Worm (Caenorhabditis elegans) whole organism, late embryonic: ENCODE data around the gene ace-3.

ENCODE experiments used
- C08G9.2 ChIP-seq: sonication (generic microtip); optimal IDR thresholded peaks from 2 replicates; lab custom pipeline; 2016; ENCODE audit warnings: mild to moderate bottlenecking, missing genetic modification characterization, moderate library complexity, missing compliant biosample characterization
- C38D4.7 ChIP-seq: fragments of 200-800 bp; sonication (Bioruptor generic); optimal IDR thresholded peaks from 2 replicates; lab custom pipeline; 2018; ENCODE audit warnings: mild to moderate bottlenecking, missing genetic modification characterization, moderate library complexity, missing compliant biosample characterization
- K02D7.2 ChIP-seq: sonication (generic microtip); optimal IDR thresholded peaks from 2 replicates; lab custom pipeline; 2017; ENCODE audit warnings: mild to moderate bottlenecking, missing genetic modification characterization, missing compliant biosample characterization
- Y22D7AL.16 ChIP-seq: sonication (generic microtip); optimal IDR thresholded peaks from 2 replicates; lab custom pipeline; 2016; ENCODE audit warnings: missing genetic modification characterization, missing compliant biosample characterization
- ahr-1 ChIP-seq: sonication (generic microtip); optimal IDR thresholded peaks from 2 replicates; lab custom pipeline; 2016; ENCODE audit warnings: missing genetic modification characterization, missing compliant biosample characterization
- ceh-14 ChIP-seq: sonication (generic microtip); optimal IDR thresholded peaks from 2 replicates; lab custom pipeline; 2016; ENCODE audit warnings: missing genotype, missing genetic modification characterization, missing compliant biosample characterization
- ceh-18 ChIP-seq: sonication (generic microtip); optimal IDR thresholded peaks from 2 replicates; lab custom pipeline; 2016; ENCODE audit warnings: missing genetic modification characterization, missing compliant biosample characterization
- ceh-2 ChIP-seq: sonication (generic microtip); optimal IDR thresholded peaks from 2 replicates; lab custom pipeline; 2016; ENCODE audit warnings: missing genotype, missing genetic modification characterization, missing compliant biosample characterization
- ceh-22 ChIP-seq: sonication (generic microtip); optimal IDR thresholded peaks from 2 replicates; lab custom pipeline; 2017; ENCODE audit warnings: missing biosample characterization, missing genetic modification characterization
- ceh-24 ChIP-seq: sonication (generic microtip); optimal IDR thresholded peaks from 2 replicates; lab custom pipeline; 2016; ENCODE audit warnings: mild to moderate bottlenecking, missing genetic modification characterization, missing compliant biosample characterization
- ceh-31 ChIP-seq: sonication (generic microtip); optimal IDR thresholded peaks from 2 replicates; lab custom pipeline; 2016; ENCODE audit warnings: missing genetic modification characterization, missing compliant biosample characterization
- ceh-34 ChIP-seq: sonication (generic microtip); optimal IDR thresholded peaks from 2 replicates; lab custom pipeline; 2016; ENCODE audit warnings: mild to moderate bottlenecking, missing genetic modification characterization, missing compliant biosample characterization
- che-1 ChIP-seq: sonication (generic microtip); optimal IDR thresholded peaks from 2 replicates; lab custom pipeline; 2016; ENCODE audit warnings: mild to moderate bottlenecking, missing genetic modification characterization, missing compliant biosample characterization
- dmd-4 ChIP-seq: sonication (generic microtip); optimal IDR thresholded peaks from 2 replicates; lab custom pipeline; 2016; ENCODE audit warnings: borderline replicate concordance, missing genetic modification characterization, missing compliant biosample characterization
- dve-1 ChIP-seq: sonication (generic microtip); optimal IDR thresholded peaks from 2 replicates; lab custom pipeline; 2017; ENCODE audit warnings: antibody characterized with exemption, mild to moderate bottlenecking, missing genetic modification characterization, missing compliant biosample characterization
- fkh-6 ChIP-seq: sonication (generic microtip); optimal IDR thresholded peaks from 2 replicates; lab custom pipeline; 2016; ENCODE audit warnings: missing genetic modification characterization, missing compliant biosample characterization
- hlh-13 ChIP-seq: fragments of 200-800 bp; sonication (Bioruptor generic); optimal IDR thresholded peaks from 2 replicates; lab custom pipeline; 2018; ENCODE audit warnings: mild to moderate bottlenecking, missing genetic modification characterization, missing compliant biosample characterization
- hlh-15 ChIP-seq: sonication (generic microtip); optimal IDR thresholded peaks from 2 replicates; lab custom pipeline; 2016; ENCODE audit warnings: missing genetic modification characterization, missing compliant biosample characterization
- hlh-8 ChIP-seq: sonication (generic microtip); optimal IDR thresholded peaks from 2 replicates; lab custom pipeline; 2016; ENCODE audit warnings: missing genotype, missing genetic modification characterization, missing compliant biosample characterization
- madf-2 ChIP-seq: sonication (generic microtip); optimal IDR thresholded peaks from 2 replicates; lab custom pipeline; 2017; ENCODE audit warnings: missing genetic modification characterization, missing compliant biosample characterization
- nfya-1 ChIP-seq: sonication (generic microtip); optimal IDR thresholded peaks from 2 replicates; lab custom pipeline; 2017; ENCODE audit warnings: missing genetic modification characterization, mild to moderate bottlenecking, missing compliant biosample characterization, antibody characterized with exemption, moderate library complexity
- odd-2 ChIP-seq: sonication (generic microtip); optimal IDR thresholded peaks from 2 replicates; lab custom pipeline; 2017; ENCODE audit warnings: antibody characterized with exemption, mild to moderate bottlenecking, missing genetic modification characterization, missing compliant biosample characterization
- pat-9 ChIP-seq: fragments of 200-800 bp; sonication (Bioruptor generic); optimal IDR thresholded peaks from 2 replicates; lab custom pipeline; 2018; ENCODE audit warnings: mild to moderate bottlenecking, missing genetic modification characterization, moderate library complexity, missing compliant biosample characterization
- rnt-1 ChIP-seq: sonication (generic microtip); optimal IDR thresholded peaks from 2 replicates; lab custom pipeline; 2016; ENCODE audit warnings: missing genetic modification characterization, missing compliant biosample characterization
- tbx-2 ChIP-seq: sonication (generic microtip); optimal IDR thresholded peaks from 2 replicates; lab custom pipeline; 2016; ENCODE audit warnings: missing genetic modification characterization, missing compliant biosample characterization
- tbx-7 ChIP-seq: sonication (generic microtip); optimal IDR thresholded peaks from 2 replicates; lab custom pipeline; 2016; ENCODE audit warnings: missing genotype, missing genetic modification characterization, missing compliant biosample characterization
- unc-42 ChIP-seq: sonication (generic microtip); optimal IDR thresholded peaks from 2 replicates; lab custom pipeline; 2016; ENCODE audit warnings: missing genotype, missing genetic modification characterization, missing compliant biosample characterization
- unc-55 ChIP-seq: sonication (generic microtip); optimal IDR thresholded peaks from 2 replicates; lab custom pipeline; 2017; ENCODE audit warnings: missing biosample characterization, missing genetic modification reagents, missing genetic modification characterization
- unc-86 ChIP-seq: sonication (generic microtip); optimal IDR thresholded peaks from 2 replicates; lab custom pipeline; 2016; ENCODE audit warnings: missing genetic modification characterization, missing compliant biosample characterization
- ztf-16 ChIP-seq: sonication (generic microtip); optimal IDR thresholded peaks from 2 replicates; lab custom pipeline; 2017; ENCODE audit warnings: missing genetic modification characterization, missing compliant biosample characterization

Gene ace-3

ce11 chrII:14178233-14178969 lies 27.0 kb upstream of the ace-3 start, which contains the start of gene efhd-1:
Gene efhd-1, plus strand, starts transcription at chrII:14178814.
- TF ChIP-seq unc-55 (GFP tag; lab: Kevin White, UChicago) (peak; percentile 72), ahr-1 (tag; lab: Kevin White, UChicago) (no peak), ceh-18 (tag; lab: Kevin White, UChicago) (peak; percentile 7)

- TF ChIP-seq ceh-31 (tag; lab: Kevin White, UChicago) (peak; percentile 32), ztf-16 (tag; lab: Kevin White, UChicago) (no peak)
Observed at ce11 chrII:14186937-14187336, 18.5 kb upstream of the ace-3 start.

DNA sequence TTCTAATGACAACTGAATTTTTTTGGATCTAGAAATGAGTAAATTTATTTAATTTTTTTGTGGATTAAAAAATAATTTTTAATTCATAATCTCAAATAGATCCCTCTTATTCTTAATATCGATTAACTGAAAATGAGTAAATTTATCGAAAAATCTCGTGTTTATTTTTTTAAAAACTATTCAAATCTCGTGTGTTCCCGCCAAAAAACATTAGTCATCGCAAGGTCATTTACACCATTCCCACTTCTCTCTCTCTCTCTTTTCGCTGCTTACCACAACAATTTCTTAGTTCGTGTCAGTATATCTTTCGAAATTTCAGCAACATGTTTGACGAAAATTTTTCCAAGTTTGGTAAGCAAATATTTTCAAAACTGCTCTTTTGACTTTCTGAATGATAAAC lies 18.0 kb upstream of the ace-3 start:
- TF ChIP-seq fkh-6 (tag; lab: Kevin White, UChicago): no peak
- no peak for TF ChIP-seq C08G9.2 (tag; lab: Kevin White, UChicago)
- TF ChIP-seq dmd-4 (tag; lab: Kevin White, UChicago): no peak

DNA sequence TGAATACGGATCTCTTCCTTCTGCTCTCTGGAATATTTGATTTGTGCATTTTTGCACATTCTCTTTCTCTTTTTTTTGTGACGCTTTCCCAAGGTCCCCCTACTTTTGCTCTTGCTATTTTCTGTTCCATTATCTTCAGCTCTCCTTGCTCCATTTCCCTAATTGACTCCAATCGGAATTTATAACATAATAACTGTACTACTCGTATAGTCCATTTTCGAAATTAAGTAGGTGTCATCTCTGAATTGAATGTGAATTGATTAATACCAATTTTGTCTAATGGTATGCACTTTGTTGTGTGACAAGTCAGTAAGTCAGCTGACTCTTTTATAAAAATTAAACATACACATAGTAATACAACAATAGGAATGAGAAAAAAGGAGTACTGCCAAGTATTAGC lies 9.5 kb upstream of the ace-3 start:
- no peak for TF ChIP-seq hlh-15 (tag; lab: Kevin White, UChicago)
- TF ChIP-seq tbx-2 (tag; lab: Kevin White, UChicago): no peak
- TF ChIP-seq C38D4.7 (GFP tag; lab: Kevin White, UChicago): no peak
- peak; percentile 8 for TF ChIP-seq unc-42 (tag; lab: Kevin White, UChicago)
- peak; percentile 17 for TF ChIP-seq ceh-31 (tag; lab: Kevin White, UChicago)

DNA sequence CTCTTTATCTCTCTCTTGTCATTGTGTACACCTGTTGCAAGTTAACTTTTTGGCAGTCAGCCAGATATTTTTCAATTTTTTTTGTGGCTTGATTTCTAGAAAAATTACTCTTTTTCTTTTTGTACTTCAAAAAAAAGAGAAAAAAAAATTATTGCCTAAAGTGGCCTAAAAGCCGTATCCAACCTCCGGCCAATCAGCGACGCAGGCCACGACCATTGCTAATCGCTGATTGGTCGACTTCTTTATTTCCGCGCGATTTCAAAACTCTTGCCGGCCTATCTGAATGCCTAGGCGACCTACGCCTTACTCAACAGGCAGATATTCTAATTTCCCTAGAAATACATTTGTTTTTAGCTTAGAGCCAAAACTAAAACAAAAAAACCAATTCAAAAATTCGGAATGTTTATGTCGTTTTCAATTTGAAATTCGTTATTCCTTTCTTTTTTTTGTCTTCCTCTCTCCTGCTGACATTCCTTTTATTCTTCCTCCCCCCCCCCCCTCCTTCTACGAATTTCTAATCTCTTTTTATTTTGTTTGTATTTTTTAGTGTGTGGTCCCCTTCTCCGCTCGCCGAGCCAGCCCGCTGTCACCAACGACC lies 7.8 kb upstream of the ace-3 start, which contains the start of gene ace-4:
Gene ace-4 (plus strand): TSS at position 548 of the 598 bp plus-strand sequence.
- no peak for TF ChIP-seq pat-9
- peak; percentile 77 for TF ChIP-seq nfya-1 (tag; lab: Kevin White, UChicago)
- TF ChIP-seq, all 69 proteins: peak for 1

ce11 chrII:14206211-14206610 lies 776 bp downstream of the ace-3 start:
- TF ChIP-seq hlh-13 (no peak), dmd-4 (tag; lab: Kevin White, UChicago) (no peak), C08G9.2 (tag; lab: Kevin White, UChicago) (no peak), dve-1 (tag; lab: Kevin White, UChicago) (peak; percentile 82), K02D7.2 (tag; lab: Kevin White, UChicago) (no peak), ceh-22 (tag; lab: Kevin White, UChicago) (no peak), fkh-6 (tag; lab: Kevin White, UChicago) (no peak)

DNA sequence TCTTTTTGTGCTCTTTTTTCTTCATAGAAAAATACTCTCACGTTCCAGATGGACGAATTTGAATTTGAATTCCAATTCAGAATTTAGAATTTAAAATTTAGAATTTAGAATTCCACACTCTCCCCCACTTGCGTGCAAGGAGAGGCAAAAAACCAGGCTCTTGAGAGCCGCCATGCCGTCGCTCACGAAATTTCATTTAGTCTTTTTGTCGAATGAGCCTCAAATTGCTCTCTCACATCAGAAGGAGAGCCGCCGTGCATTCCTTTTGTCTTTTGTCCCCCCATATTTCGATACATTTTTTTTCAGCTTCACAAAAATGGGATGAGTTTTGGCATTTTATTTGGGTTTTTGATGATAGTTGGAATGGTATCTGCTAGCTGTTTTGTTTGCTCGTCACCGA lies 5.7 kb downstream of the ace-3 start, which contains the start of gene hot-7:
Gene hot-7 (plus strand): TSS at position 301 of the 400 bp plus-strand sequence.
- no peak for TF ChIP-seq Y22D7AL.16 (tag; lab: Kevin White, UChicago)
- TF ChIP-seq pat-9: no peak
- TF ChIP-seq ceh-34 (tag; lab: Kevin White, UChicago): no peak
- no peak for TF ChIP-seq C08G9.2 (tag; lab: Kevin White, UChicago)
- no peak for TF ChIP-seq hlh-8
- TF ChIP-seq rnt-1 (tag; lab: Kevin White, UChicago): no peak
- no peak for TF ChIP-seq odd-2 (tag; lab: Kevin White, UChicago)
- TF ChIP-seq ceh-24 (tag; lab: Kevin White, UChicago): no peak
- TF ChIP-seq unc-86 (tag; lab: Kevin White, UChicago): no peak
- no peak for TF ChIP-seq che-1 (tag; lab: Kevin White, UChicago)
- no peak for TF ChIP-seq hlh-13
- no peak for TF ChIP-seq madf-2 (tag; lab: Kevin White, UChicago)
- no peak for TF ChIP-seq ceh-2 (tag; lab: Kevin White, UChicago)
- no peak for TF ChIP-seq ceh-18 (tag; lab: Kevin White, UChicago)
- no peak for TF ChIP-seq ceh-14 (tag; lab: Kevin White, UChicago)
- no peak for TF ChIP-seq tbx-7
